Fruit fly (Drosophila melanogaster): Measurements from ENCODE around the gene qua.

The qua gene

DNA sequence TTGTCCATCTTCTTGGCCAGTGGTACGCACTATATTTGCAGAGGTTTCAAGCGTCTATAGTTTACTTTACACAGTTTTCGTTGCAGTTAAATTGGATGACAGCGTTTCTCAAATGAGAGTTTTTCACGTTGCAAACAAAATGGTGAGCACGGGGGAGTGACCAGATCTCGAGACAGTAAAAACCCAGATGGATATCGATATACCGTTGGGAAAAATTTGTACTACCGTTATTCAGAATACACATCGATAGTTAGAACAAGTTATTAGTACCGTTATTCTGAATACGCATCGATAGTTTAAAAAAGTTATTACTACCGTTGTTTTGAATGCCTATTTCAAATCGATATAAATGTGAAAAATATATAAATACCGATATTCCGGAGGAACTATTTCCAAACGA is 19.3 kb downstream of the qua start, which contains the start of gene cass (continued):
- no peak for TF ChIP-seq twi (tag; optimal IDR thresholded peaks at IDR 0.05)
- TF ChIP-seq gcm (GFP tag; optimal IDR thresholded peaks at IDR 0.05) = no peak
- TF ChIP-seq Vsx1 (GFP tag; optimal IDR thresholded peaks at IDR 0.05) = no peak
- TF ChIP-seq H15 (GFP tag; IDR thresholded peaks at IDR 0.05) = no peak
- no peak for TF ChIP-seq Rx (GFP tag; IDR thresholded peaks at IDR 0.05)
- 0 out of 3 replicates have a peak, but pooled peaks have one; percentile 18 for TF ChIP-seq CG17361 (GFP tag; IDR thresholded peaks at IDR 0.05)
- TF ChIP-seq ro (GFP tag; IDR thresholded peaks at IDR 0.05) = no peak
- no peak for TF ChIP-seq CG6175 (GFP tag; IDR thresholded peaks at IDR 0.05)
- no peak for TF ChIP-seq odd (GFP tag; optimal IDR thresholded peaks at IDR 0.05)
- TF ChIP-seq CG4328 (GFP tag; optimal IDR thresholded peaks at IDR 0.05) = no peak
- 0 out of 2 replicates have a peak, but pooled peaks have one; percentile 17 for TF ChIP-seq CG32767 (GFP tag; IDR thresholded peaks at IDR 0.05)
- no peak for TF ChIP-seq bigmax (GFP tag; optimal IDR thresholded peaks at IDR 0.05)
- no peak for TF ChIP-seq Optix (GFP tag; IDR thresholded peaks at IDR 0.05)
- no peak for TF ChIP-seq bcd (GFP tag; optimal IDR thresholded peaks at IDR 0.05)
- TF ChIP-seq vfl (GFP tag; optimal IDR thresholded peaks at IDR 0.05) = no peak
- TF ChIP-seq CHES-1-like (GFP tag; optimal IDR thresholded peaks at IDR 0.05) = no peak
- peak; percentile 67 for TF ChIP-seq sqz (GFP tag; optimal IDR thresholded peaks at IDR 0.05)
- no peak for TF ChIP-seq Awh (GFP tag; IDR thresholded peaks at IDR 0.05)
- no peak for TF ChIP-seq CG7357 (GFP tag; IDR thresholded peaks at IDR 0.05)
- TF ChIP-seq grau (tag; optimal IDR thresholded peaks at IDR 0.05) = peak; percentile 31
- TF ChIP-seq CG8924 (tag; optimal IDR thresholded peaks at IDR 0.05) = peak; percentile 26
- no peak for TF ChIP-seq CG5953 (GFP tag; IDR thresholded peaks at IDR 0.05)
- no peak for TF ChIP-seq Dad (GFP tag; optimal IDR thresholded peaks at IDR 0.05)
- no peak for TF ChIP-seq NFAT (GFP tag; IDR thresholded peaks at IDR 0.05)
- no peak for TF ChIP-seq ham (GFP tag; IDR thresholded peaks at IDR 0.05)
- no peak for TF ChIP-seq ewg (GFP tag; optimal IDR thresholded peaks at IDR 0.05)
- no peak for TF ChIP-seq Neu2 (GFP tag; optimal IDR thresholded peaks at IDR 0.05; ENCODE audit: borderline replicate concordance)
- TF ChIP-seq ATbp (GFP tag; optimal IDR thresholded peaks at IDR 0.05) = no peak
- no peak for TF ChIP-seq danr (GFP tag; IDR thresholded peaks at IDR 0.05)
- no peak for TF ChIP-seq Sin3A (optimal IDR thresholded peaks at IDR 0.05)
- TF ChIP-seq CG1792 (GFP tag; optimal IDR thresholded peaks at IDR 0.05) = no peak
- peak; percentile 93 for TF ChIP-seq Scr (GFP tag; IDR thresholded peaks at IDR 0.05; ENCODE audit: partially characterized antibody)
- no peak for TF ChIP-seq Hmx (GFP tag; optimal IDR thresholded peaks at IDR 0.05)
- TF ChIP-seq CG17612 (GFP tag; IDR thresholded peaks at IDR 0.05) = no peak
- TF ChIP-seq CG3838 (GFP tag; optimal IDR thresholded peaks at IDR 0.05) = no peak
- no peak for TF ChIP-seq CG1647 (GFP tag; optimal IDR thresholded peaks at IDR 0.05)
- TF ChIP-seq croc (GFP tag; conservative IDR thresholded peaks at IDR 0.05) = no peak
- TF ChIP-seq CG18764 (GFP tag; optimal IDR thresholded peaks at IDR 0.05) = no peak
- no peak for TF ChIP-seq CG9437 (GFP tag; optimal IDR thresholded peaks at IDR 0.05)
- no peak for TF ChIP-seq CG1602 (GFP tag; optimal IDR thresholded peaks at IDR 0.05)
- TF ChIP-seq fd102C (GFP tag; optimal IDR thresholded peaks at IDR 0.05) = no peak
- TF ChIP-seq prd (optimal IDR thresholded peaks at IDR 0.05) = no peak
- no peak for TF ChIP-seq prd (GFP tag; IDR thresholded peaks at IDR 0.05)
- no peak for TF ChIP-seq shn (GFP tag; optimal IDR thresholded peaks at IDR 0.05)
- peak; percentile 94 for TF ChIP-seq CG42726 (GFP tag; IDR thresholded peaks at IDR 0.05; ENCODE audit: partially characterized antibody)
- TF ChIP-seq Eip74EF (GFP tag; optimal IDR thresholded peaks at IDR 0.05) = no peak
- no peak for TF ChIP-seq gem (tag; optimal IDR thresholded peaks at IDR 0.05)
- no peak for TF ChIP-seq Bteb2 (GFP tag; optimal IDR thresholded peaks at IDR 0.05)
- TF ChIP-seq pita (GFP tag; optimal IDR thresholded peaks at IDR 0.05) = no peak
- no peak for TF ChIP-seq D19A (tag; optimal IDR thresholded peaks at IDR 0.05)
- peak; percentile 9 for TF ChIP-seq dmrt11E (tag; optimal IDR thresholded peaks at IDR 0.05)
- no peak for TF ChIP-seq CG10543 (GFP tag; optimal IDR thresholded peaks at IDR 0.05)
- no peak for TF ChIP-seq rib (GFP tag; IDR thresholded peaks at IDR 0.05)
